Worm (Caenorhabditis elegans) whole organism, L3 larva: ENCODE results near the gene myrf-1.
"Not testable (repeated sequence)": the region's sequence is repeated elsewhere in the genome, so short reads cannot be mapped to it uniquely, and the experiment has no call there.

Experiments
- R02D3.7 ChIP-seq: fragments of 150-350 bp; optimal IDR thresholded peaks from 2 replicates; lab custom pipeline; 2014; ENCODE audit warnings: missing biosample characterization, missing genetic modification characterization
- ZK546.5 ChIP-seq: sonication (generic microtip); optimal IDR thresholded peaks from 2 replicates; lab custom pipeline; 2017; ENCODE audit warnings: missing biosample characterization, missing genetic modification characterization
- aly-2 ChIP-seq: fragments of 150-350 bp; optimal IDR thresholded peaks from 2 replicates; lab custom pipeline; 2014; ENCODE audit warnings: missing biosample characterization, missing genetic modification characterization
- ama-1 ChIP-seq: fragments of 150-350 bp; optimal IDR thresholded peaks from 2 replicates; lab custom pipeline; 2018
- ceh-28 ChIP-seq: fragments of 150-350 bp; optimal IDR thresholded peaks from 2 replicates; lab custom pipeline; 2014; ENCODE audit warnings: missing biosample characterization, missing genetic modification reagents, missing genetic modification characterization
- ceh-9 ChIP-seq: sonication (generic microtip); optimal IDR thresholded peaks from 2 replicates; lab custom pipeline; 2018; ENCODE audit warnings: missing biosample characterization, missing genetic modification characterization
- egl-27 ChIP-seq: sonication (generic microtip); optimal IDR thresholded peaks from 4 replicates; lab custom pipeline; 2017; ENCODE audit warnings: missing biosample characterization, missing genetic modification reagents, missing genetic modification characterization
- egl-5 ChIP-seq: fragments of 150-350 bp; optimal IDR thresholded peaks from 2 replicates; lab custom pipeline; 2017; ENCODE audit warnings: missing biosample characterization, missing genetic modification reagents, missing genetic modification characterization, inconsistent platforms
- elt-1 ChIP-seq: fragments of 150-350 bp; optimal IDR thresholded peaks from 2 replicates; lab custom pipeline; 2014; ENCODE audit warnings: missing biosample characterization, missing genetic modification characterization
- elt-2 ChIP-seq: sonication (generic microtip); optimal IDR thresholded peaks from 2 replicates; lab custom pipeline; 2016; ENCODE audit warnings: missing genetic modification reagents, mild to moderate bottlenecking, missing genetic modification characterization, missing compliant biosample characterization
- elt-3 ChIP-seq, 3 experiments: fragments of 150-350 bp in 1 of 3; sonication (generic microtip) in 2 of 3; optimal IDR thresholded peaks; 2 replicates in 2 of 3; 4 replicates in 1 of 3; lab custom pipeline; 2014 to 2017; ENCODE audit warnings: missing biosample characterization in 3 of 3, missing genetic modification characterization in 3 of 3
- eor-1 ChIP-seq, 2 experiments: fragments of 150-350 bp; optimal IDR thresholded peaks; 2 replicates each; lab custom pipeline; 2014 to 2018; ENCODE audit warnings: missing biosample characterization in 2 of 2, missing genetic modification characterization in 2 of 2
- fkh-2 ChIP-seq: fragments of 150-350 bp; optimal IDR thresholded peaks from 2 replicates; lab custom pipeline; 2014; ENCODE audit warnings: missing biosample characterization, missing genetic modification reagents, missing genetic modification characterization
- jun-1 ChIP-seq: fragments of 150-350 bp; optimal IDR thresholded peaks from 2 replicates; lab custom pipeline; 2014; ENCODE audit warnings: missing biosample characterization, missing genetic modification reagents, missing genetic modification characterization
- lin-15B ChIP-seq: fragments of 150-350 bp; optimal IDR thresholded peaks from 2 replicates; lab custom pipeline; 2014; ENCODE audit warnings: missing biosample characterization, missing genetic modification characterization
- lin-39 ChIP-seq: fragments of 150-350 bp; optimal IDR thresholded peaks from 2 replicates; lab custom pipeline; 2018; ENCODE audit warnings: missing biosample characterization, missing genetic modification reagents, missing genetic modification characterization
- mdl-1 ChIP-seq: fragments of 150-350 bp; optimal IDR thresholded peaks from 2 replicates; lab custom pipeline; 2014; ENCODE audit warnings: missing biosample characterization, missing genetic modification characterization
- mml-1 ChIP-seq: fragments of 150-350 bp; sonication (generic microtip); optimal IDR thresholded peaks from 3 replicates; lab custom pipeline; 2014; ENCODE audit warnings: missing biosample characterization, missing genetic modification characterization
- nhr-12 ChIP-seq: fragments of 150-350 bp; optimal IDR thresholded peaks from 2 replicates; lab custom pipeline; 2014; ENCODE audit warnings: missing biosample characterization, missing genetic modification characterization
- nhr-23 ChIP-seq: fragments of 150-350 bp; optimal IDR thresholded peaks from 2 replicates; lab custom pipeline; 2014; ENCODE audit warnings: missing biosample characterization, missing genetic modification reagents, missing genetic modification characterization
- nhr-237 ChIP-seq: fragments of 150-350 bp; optimal IDR thresholded peaks from 2 replicates; lab custom pipeline; 2014; ENCODE audit warnings: missing biosample characterization, missing genetic modification characterization
- nhr-25 ChIP-seq: sonication (generic microtip); optimal IDR thresholded peaks from 2 replicates; lab custom pipeline; 2017; ENCODE audit warnings: missing biosample characterization, missing genetic modification characterization
- nhr-43 ChIP-seq: sonication (generic microtip); optimal IDR thresholded peaks from 2 replicates; lab custom pipeline; 2016; ENCODE audit warnings: mild to moderate bottlenecking, missing genetic modification characterization, missing compliant biosample characterization; ENCODE audit not compliant: poor library complexity, severe bottlenecking
- nhr-67 ChIP-seq: fragments of 150-350 bp; optimal IDR thresholded peaks from 2 replicates; lab custom pipeline; 2014; ENCODE audit warnings: missing biosample characterization, missing genetic modification characterization
- nhr-76 ChIP-seq: fragments of 150-350 bp; sonication (generic microtip); optimal IDR thresholded peaks from 5 replicates; lab custom pipeline; 2014; ENCODE audit warnings: missing biosample characterization, missing genetic modification characterization
- nhr-77 ChIP-seq: fragments of 150-350 bp; optimal IDR thresholded peaks from 2 replicates; lab custom pipeline; 2014; ENCODE audit warnings: missing biosample characterization, missing genetic modification characterization
- pha-4 ChIP-seq: fragments of 150-350 bp; optimal IDR thresholded peaks from 2 replicates; lab custom pipeline; 2014; ENCODE audit warnings: missing biosample characterization, missing genetic modification reagents, missing genetic modification characterization
- pqm-1 ChIP-seq: fragments of 150-350 bp; optimal IDR thresholded peaks from 2 replicates; lab custom pipeline; 2017; ENCODE audit warnings: missing biosample characterization, missing genetic modification characterization, inconsistent platforms
- sea-2 ChIP-seq: fragments of 150-350 bp; sonication (generic microtip); optimal IDR thresholded peaks from 4 replicates; lab custom pipeline; 2014; ENCODE audit warnings: missing biosample characterization, missing genetic modification reagents, missing genetic modification characterization
- skn-1 ChIP-seq: fragments of 150-350 bp; optimal IDR thresholded peaks from 2 replicates; lab custom pipeline; 2014; ENCODE audit warnings: missing biosample characterization, missing genetic modification characterization
- snpc-4 ChIP-seq: fragments of 150-350 bp; optimal IDR thresholded peaks from 2 replicates; lab custom pipeline; 2014; ENCODE audit warnings: missing biosample characterization, missing genetic modification characterization
- tbx-2 ChIP-seq: sonication (generic microtip); optimal IDR thresholded peaks from 2 replicates; lab custom pipeline; 2016; ENCODE audit warnings: mild to moderate bottlenecking, missing genetic modification characterization, missing compliant biosample characterization
- unc-39 ChIP-seq: sonication (generic microtip); optimal IDR thresholded peaks from 4 replicates; lab custom pipeline; 2017; ENCODE audit warnings: missing biosample characterization, missing genetic modification characterization
- unc-62 ChIP-seq: fragments of 150-350 bp; sonication (generic microtip); optimal IDR thresholded peaks from 4 replicates; lab custom pipeline; 2014; ENCODE audit warnings: missing biosample characterization, missing genetic modification reagents, missing genetic modification characterization
- ztf-11 ChIP-seq: fragments of 150-350 bp; optimal IDR thresholded peaks from 2 replicates; lab custom pipeline; 2014; ENCODE audit warnings: missing biosample characterization, missing genetic modification characterization
- ztf-4 ChIP-seq: fragments of 150-350 bp; optimal IDR thresholded peaks from 2 replicates; lab custom pipeline; 2014; ENCODE audit warnings: missing biosample characterization, missing genetic modification characterization

Gene myrf-1

DNA sequence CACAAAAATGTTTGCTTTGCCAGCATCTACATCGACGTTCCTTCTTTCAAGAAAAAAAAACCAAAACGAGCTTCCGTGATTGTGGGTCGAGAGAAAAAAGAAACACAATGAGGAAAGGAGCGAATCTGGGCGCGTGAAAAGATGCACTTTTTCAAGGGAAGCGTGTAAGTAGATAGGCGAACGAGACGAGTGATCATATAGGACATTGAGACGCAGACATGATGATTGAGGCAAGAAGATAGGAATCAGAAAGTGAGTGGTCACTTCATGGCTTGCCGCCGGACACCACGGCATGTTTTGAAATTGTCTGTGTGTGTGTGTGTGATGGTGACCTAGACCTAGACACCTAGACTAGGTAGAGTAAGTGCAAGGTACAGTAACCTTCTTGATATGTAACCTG is 763 bp downstream of the myrf-1 start (continued):
- TF ChIP-seq elt-3 (tag; optimal IDR thresholded peaks at IDR 0.05; lab: Kevin White, UChicago), result no peak
- peak; percentile 39 for TF ChIP-seq mdl-1
- TF ChIP-seq pqm-1 (tag; lab: Kevin White, UChicago), result peak; percentile 38
- no peak for TF ChIP-seq mml-1 (tag; lab: Kevin White, UChicago)
- no peak for TF ChIP-seq sea-2 (GFP tag; lab: Kevin White, UChicago)

ce11 chrII:10500674-10501073 is 1.7 kb downstream of the myrf-1 start:
- TF ChIP-seq jun-1 (tag; lab: Kevin White, UChicago) (no peak), elt-3 (tag; optimal IDR thresholded peaks at IDR 0.05; lab: Kevin White, UChicago) (peak in 1 of 3 experiments; percentile 16), nhr-76 (tag; lab: Kevin White, UChicago) (no peak), nhr-67 (tag; lab: Kevin White, UChicago) (no peak), ceh-9 (tag; lab: Kevin White, UChicago) (no peak), skn-1 (tag; lab: Kevin White, UChicago) (no peak), nhr-25 (tag; lab: Kevin White, UChicago) (peak; percentile 76), nhr-23 (tag; lab: Kevin White, UChicago) (peak; percentile 82), snpc-4 (no peak), nhr-77 (tag; lab: Kevin White, UChicago) (no peak), elt-1 (tag; lab: Kevin White, UChicago) (no peak), pqm-1 (tag; lab: Kevin White, UChicago) (no peak), pha-4 (tag; lab: Kevin White, UChicago) (no peak)

ce11 chrII:10495912-10496311 is 6.4 kb downstream of the myrf-1 start, which contains the start of gene ZK666.12:
ZK666.12 (plus strand) TSS chrII:10496212.
- TF ChIP-seq elt-1 (tag; lab: Kevin White, UChicago) (no peak), ama-1 (no peak), nhr-237 (tag; lab: Kevin White, UChicago) (no peak), aly-2 (tag; lab: Kevin White, UChicago) (no peak), lin-39 (no peak), R02D3.7 (tag; lab: Kevin White, UChicago) (no peak), tbx-2 (tag; lab: Kevin White, UChicago) (no peak), egl-27 (tag; lab: Kevin White, UChicago) (no peak), fkh-2 (tag; lab: Kevin White, UChicago) (no peak)
- TF ChIP-seq, all 47 proteins: peak for 0

DNA sequence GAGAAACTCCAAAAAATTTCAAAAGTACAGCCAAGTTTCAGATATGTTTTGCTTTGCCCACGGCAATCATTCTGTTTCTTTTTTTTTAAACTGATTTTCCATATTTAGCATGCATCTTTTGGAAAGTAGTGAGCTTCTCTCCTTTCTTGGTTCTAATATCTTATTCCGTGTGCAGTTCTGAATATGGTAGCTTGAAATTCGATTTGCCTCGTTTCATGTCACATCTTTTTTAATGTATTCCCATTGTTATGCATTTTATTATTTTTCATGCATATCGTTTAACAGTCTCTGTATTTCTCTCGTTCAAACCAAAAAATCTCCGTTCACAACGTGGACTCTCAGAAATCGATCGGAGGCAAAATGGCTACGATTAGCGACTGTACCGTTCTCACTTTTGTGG is 7.9 kb downstream of the myrf-1 start, which contains the start of gene ZK666.14:
TSS of gene ZK666.14 (plus strand) at position 301 of the 400 bp plus-strand sequence.
- TF ChIP-seq ztf-11 (tag; lab: Kevin White, UChicago) (no peak), skn-1 (tag; lab: Kevin White, UChicago) (no peak), nhr-237 (tag; lab: Kevin White, UChicago) (no peak), unc-39 (tag; lab: Kevin White, UChicago) (no peak), eor-1 (tag; optimal IDR thresholded peaks at IDR 0.05; lab: Kevin White, UChicago) (no peak), nhr-67 (tag; lab: Kevin White, UChicago) (no peak), ztf-4 (tag; lab: Kevin White, UChicago) (no peak), nhr-12 (tag; lab: Kevin White, UChicago) (no peak), ceh-28 (tag; lab: Kevin White, UChicago) (no peak), unc-62 (no peak)

DNA sequence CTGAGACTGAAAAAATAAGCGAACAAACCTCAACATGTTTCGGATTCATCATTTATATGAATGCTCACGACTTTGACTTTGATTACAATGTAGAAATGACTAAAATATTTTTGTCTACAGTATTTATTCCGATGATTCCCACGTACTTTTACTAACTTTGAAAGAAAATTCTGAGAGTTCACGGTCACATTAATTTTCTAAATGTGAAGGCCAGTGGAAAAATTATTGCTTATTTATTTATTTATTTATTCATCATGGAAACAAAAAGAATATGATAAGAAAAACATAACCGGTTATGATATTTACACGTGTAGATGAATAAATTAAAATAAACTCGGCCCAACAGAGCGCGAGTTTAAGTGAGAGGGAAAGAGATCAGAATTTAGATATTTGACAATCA is 9.3 kb downstream of the myrf-1 start, which contains the start of gene ZK666.8:
TSS of gene ZK666.8 (minus strand) at position 101 of the 400 bp plus-strand sequence.
- TF ChIP-seq ama-1; lin-15B (tag; lab: Kevin White, UChicago); nhr-43: not testable (repeated sequence)

DNA sequence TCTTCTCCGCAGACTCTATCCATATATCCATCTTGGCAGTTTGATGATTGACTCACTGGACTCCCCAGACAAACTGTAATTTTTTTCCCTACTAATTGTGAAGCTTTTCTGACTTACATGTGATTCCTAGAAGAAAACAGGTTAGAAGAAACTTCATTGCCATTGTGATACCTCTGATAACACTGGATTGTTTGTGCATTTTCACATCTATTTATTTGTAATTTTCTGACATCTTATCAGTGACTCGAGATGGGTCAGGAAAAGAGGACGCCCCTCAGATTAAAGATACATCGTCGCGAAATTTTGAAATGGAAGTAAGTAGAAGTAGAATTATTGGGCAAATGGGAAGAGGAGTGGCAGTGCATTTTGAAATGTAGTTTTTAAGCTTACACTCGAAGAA is 12.0 kb downstream of the myrf-1 start, which contains the start of gene clec-61:
TSS of gene clec-61 (minus strand) at position 209 of the 400 bp plus-strand sequence.
- TF ChIP-seq egl-5 (tag; lab: Kevin White, UChicago), result no peak
- TF ChIP-seq unc-39 (tag; lab: Kevin White, UChicago), result no peak
- no peak for TF ChIP-seq skn-1 (tag; lab: Kevin White, UChicago)
- TF ChIP-seq ceh-28 (tag; lab: Kevin White, UChicago), result no peak
- no peak for TF ChIP-seq elt-2 (tag; lab: Kevin White, UChicago)
- no peak for TF ChIP-seq ZK546.5 (tag; lab: Kevin White, UChicago)
- no peak for TF ChIP-seq ama-1
- no peak for TF ChIP-seq ztf-11 (tag; lab: Kevin White, UChicago)
- no peak for TF ChIP-seq nhr-67 (tag; lab: Kevin White, UChicago)
- no peak for TF ChIP-seq nhr-43
- TF ChIP-seq nhr-23 (tag; lab: Kevin White, UChicago), result no peak
- no peak for TF ChIP-seq tbx-2 (tag; lab: Kevin White, UChicago)
- TF ChIP-seq, all 47 proteins: peak for 0
